Worm (Caenorhabditis elegans): ENCODE results near the gene gbf-1.

DNA sequence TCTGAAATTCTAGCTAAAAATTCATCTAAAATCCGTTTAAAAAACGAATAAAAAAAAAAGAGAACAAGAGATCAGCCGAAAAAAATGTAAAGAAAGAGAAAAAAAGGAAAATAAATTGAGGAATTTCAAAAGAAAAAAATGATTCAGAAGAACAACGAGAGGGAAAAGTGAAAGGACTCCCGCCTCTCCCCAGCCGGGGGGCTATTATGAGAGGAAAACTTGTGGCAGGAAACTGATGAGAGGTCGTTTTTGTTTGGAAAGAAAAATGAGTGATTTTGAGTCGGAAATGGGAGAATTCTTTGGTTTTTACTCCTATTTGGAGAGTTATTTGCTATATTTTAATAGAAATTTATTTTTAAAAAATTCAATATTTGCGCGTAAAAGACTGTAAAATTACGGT lies 31.3 kb downstream of the gbf-1 start:
- no peak for TF ChIP-seq dve-1 (tag; optimal IDR thresholded peaks at IDR 0.05)
- TF ChIP-seq nhr-11 (tag; optimal IDR thresholded peaks at IDR 0.05), result no peak
- TF ChIP-seq ceh-6 (GFP tag; optimal IDR thresholded peaks at IDR 0.05), result no peak
- no peak for TF ChIP-seq ama-1 (optimal IDR thresholded peaks at IDR 0.05)
- no peak for TF ChIP-seq sdc-2 (tag; optimal IDR thresholded peaks at IDR 0.05)
- no peak for TF ChIP-seq che-1 (tag; optimal IDR thresholded peaks at IDR 0.05)
- TF ChIP-seq odd-2 (tag; optimal IDR thresholded peaks at IDR 0.05), result no peak
- TF ChIP-seq lin-11 (tag; optimal IDR thresholded peaks at IDR 0.05), result no peak
- TF ChIP-seq elt-2 (tag; optimal IDR thresholded peaks at IDR 0.05), result no peak
- no peak for TF ChIP-seq ceh-45 (GFP tag; IDR thresholded peaks at IDR 0.05)
- TF ChIP-seq fkh-10 (GFP tag; optimal IDR thresholded peaks at IDR 0.05), result no peak
- TF ChIP-seq sox-4 (tag; optimal IDR thresholded peaks at IDR 0.05), result no peak
- no peak for TF ChIP-seq mec-3 (tag; optimal IDR thresholded peaks at IDR 0.05; ENCODE audit: borderline replicate concordance)
- TF ChIP-seq zip-5 (tag; optimal IDR thresholded peaks at IDR 0.05), result no peak
